Fruit fly (Drosophila melanogaster) whole organism, wandering third instar larva: ENCODE results near the gene CG4270.

ENCODE experiments used
- Abd-B ChIP-seq: fragments of >200 bp; optimal IDR thresholded peaks from 2 replicates; lab custom pipeline; 2017; ENCODE audit warnings: missing biosample characterization, missing genetic modification characterization
- CG32264 ChIP-seq: fragments of 200-800 bp; sonication (Bioruptor generic); optimal IDR thresholded peaks from 2 replicates; lab custom pipeline; 2016; ENCODE audit warnings: missing biosample characterization, missing genetic modification characterization
- CG9705 ChIP-seq: fragments of 200-800 bp; sonication (Bioruptor generic); optimal IDR thresholded peaks from 2 replicates; lab custom pipeline; 2018; ENCODE audit warnings: missing biosample characterization, mild to moderate bottlenecking, missing genetic modification characterization
- CrebA ChIP-seq: fragments of 200-800 bp; sonication (Bioruptor generic); optimal IDR thresholded peaks from 2 replicates; lab custom pipeline; 2016; ENCODE audit warnings: missing biosample characterization, mild to moderate bottlenecking, missing genetic modification characterization, borderline replicate concordance
- Dif ChIP-seq: fragments of 200-275, 200-300 bp; sonication (Bioruptor generic); optimal IDR thresholded peaks from 2 replicates; lab custom pipeline; 2018; ENCODE audit warnings: missing biosample characterization, missing genetic modification characterization; ENCODE audit not compliant: partially characterized antibody
- GATAd ChIP-seq: sonication (Bioruptor generic); optimal IDR thresholded peaks from 2 replicates; lab custom pipeline; 2016; ENCODE audit warnings: missing biosample characterization, missing genetic modification characterization
- HLH106 ChIP-seq: fragments of 200-800 bp; optimal IDR thresholded peaks from 3 replicates; lab custom pipeline; 2019; ENCODE audit warnings: missing biosample characterization, mild to moderate bottlenecking, missing genetic modification characterization, moderate library complexity
- Hnf4 ChIP-seq: fragments of 200-800 bp; sonication (Bioruptor generic); optimal IDR thresholded peaks from 2 replicates; lab custom pipeline; 2016; ENCODE audit warnings: missing biosample characterization, mild to moderate bottlenecking, missing genetic modification characterization
- Hr78 ChIP-seq: fragments of >200 bp; optimal IDR thresholded peaks from 2 replicates; lab custom pipeline; 2017; ENCODE audit warnings: missing biosample characterization, missing genetic modification characterization
- Hr83 ChIP-seq: fragments of 200-300 bp; sonication (Bioruptor generic); optimal IDR thresholded peaks from 2 replicates; lab custom pipeline; 2016; ENCODE audit warnings: missing biosample characterization, mild to moderate bottlenecking, missing genetic modification characterization, moderate library complexity; ENCODE audit not compliant: poor library complexity, severe bottlenecking
- Mio ChIP-seq: sonication (Bioruptor generic); optimal IDR thresholded peaks from 2 replicates; lab custom pipeline; 2016; ENCODE audit warnings: missing biosample characterization, missing genetic modification characterization
- Myc ChIP-seq: fragments of >200 bp; optimal IDR thresholded peaks from 2 replicates; lab custom pipeline; 2017
- N ChIP-seq: fragments of >200 bp; optimal IDR thresholded peaks from 2 replicates; lab custom pipeline; 2018; ENCODE audit warnings: missing biosample characterization, missing external identifiers, missing genetic modification characterization
- Rel ChIP-seq, 2 experiments: fragments of 200-800 bp; sonication (Bioruptor generic) in 1 of 2; optimal IDR thresholded peaks; 2 replicates in 1 of 2; 3 replicates in 1 of 2; lab custom pipeline; 2016 to 2019; ENCODE audit warnings: mild to moderate bottlenecking in 2 of 2, missing biosample characterization in 2 of 2, missing genetic modification characterization in 2 of 2, moderate library complexity in 1 of 2
- Vsx2 ChIP-seq: fragments of 200-300, 225-300 bp; sonication (Bioruptor generic); optimal IDR thresholded peaks from 2 replicates; lab custom pipeline; 2018; ENCODE audit warnings: missing biosample characterization, missing genetic modification characterization; ENCODE audit not compliant: partially characterized antibody
- brk ChIP-seq: fragments of 200-800 bp; sonication (Bioruptor generic); optimal IDR thresholded peaks from 2 replicates; lab custom pipeline; 2016; ENCODE audit warnings: missing biosample characterization, mild to moderate bottlenecking, missing genetic modification characterization
- dl ChIP-seq, 2 experiments: fragments of 175-275, 200-275 bp in 1 of 2; fragments of 200-275 bp in 1 of 2; sonication (Bioruptor generic); optimal IDR thresholded peaks; lab custom pipeline; 2018; ENCODE audit warnings: mild to moderate bottlenecking in 2 of 2, missing biosample characterization in 2 of 2, missing genetic modification characterization in 2 of 2, moderate library complexity in 2 of 2; ENCODE audit not compliant: partially characterized antibody in 2 of 2, insufficient read depth in 1 of 2
- dsf ChIP-seq: sonication (Bioruptor generic); optimal IDR thresholded peaks from 2 replicates; lab custom pipeline; 2016; ENCODE audit warnings: missing biosample characterization, missing genetic modification characterization, borderline replicate concordance
- foxo ChIP-seq, 2 experiments: fragments of 200-800 bp; sonication (Bioruptor generic); optimal IDR thresholded peaks; 2 replicates in 1 of 2; 3 replicates in 1 of 2; lab custom pipeline; 2016 to 2017; ENCODE audit warnings: missing biosample characterization in 2 of 2, missing genetic modification characterization in 2 of 2
- fru ChIP-seq: fragments of 200-800 bp; sonication (Bioruptor generic); optimal IDR thresholded peaks from 3 replicates; lab custom pipeline; 2016; ENCODE audit warnings: missing biosample characterization, mild to moderate bottlenecking, missing genetic modification characterization
- jim ChIP-seq: fragments of 175-275, 200-325 bp; sonication (Bioruptor generic); optimal IDR thresholded peaks from 2 replicates; lab custom pipeline; 2016; ENCODE audit warnings: missing biosample characterization, mild to moderate bottlenecking, missing genetic modification characterization
- pan ChIP-seq: fragments of >200 bp; optimal IDR thresholded peaks from 2 replicates; lab custom pipeline; 2017
- psq ChIP-seq: fragments of 200-800 bp; sonication (Bioruptor generic); optimal IDR thresholded peaks from 3 replicates; lab custom pipeline; 2017; ENCODE audit warnings: missing biosample characterization, mild to moderate bottlenecking, missing genetic modification characterization, moderate library complexity
- rgr ChIP-seq: fragments of 200-800 bp; sonication (Bioruptor generic); optimal IDR thresholded peaks from 3 replicates; lab custom pipeline; 2016; ENCODE audit warnings: missing biosample characterization, mild to moderate bottlenecking, missing genetic modification characterization
- sage ChIP-seq: fragments of 200-800 bp; sonication (Bioruptor generic); optimal IDR thresholded peaks from 2 replicates; lab custom pipeline; 2016; ENCODE audit warnings: missing biosample characterization, mild to moderate bottlenecking, missing genetic modification characterization
- sv ChIP-seq: fragments of 200-800 bp; sonication (Bioruptor generic); optimal IDR thresholded peaks from 3 replicates; lab custom pipeline; 2016; ENCODE audit warnings: missing biosample characterization, missing genetic modification characterization
- tai ChIP-seq: sonication (Bioruptor generic); optimal IDR thresholded peaks from 2 replicates; lab custom pipeline; 2016; ENCODE audit warnings: missing biosample characterization, missing genetic modification characterization
- woc ChIP-seq: sonication (Bioruptor generic); optimal IDR thresholded peaks from 2 replicates; lab custom pipeline; 2016; ENCODE audit warnings: missing biosample characterization, mild to moderate bottlenecking, missing genetic modification characterization

The CG4270 gene

DNA sequence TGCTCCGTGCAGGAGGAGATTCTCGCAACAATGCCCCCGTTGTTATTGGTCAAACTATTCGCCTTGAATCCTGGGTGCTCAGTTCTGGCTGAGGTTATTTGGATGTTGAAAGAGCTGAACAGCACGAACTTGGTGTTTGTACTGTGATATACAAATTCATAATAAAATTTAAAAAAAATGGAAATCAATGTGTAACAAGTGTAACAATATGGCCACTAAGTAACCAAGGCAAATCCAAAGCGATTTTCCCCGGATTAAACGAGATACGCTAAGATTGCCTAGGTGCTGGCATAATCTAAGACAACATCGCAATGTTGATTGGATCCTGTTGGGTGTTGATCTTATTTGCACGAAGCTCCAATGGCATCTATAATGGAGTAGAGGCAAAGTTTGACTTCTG lies 21.6 kb downstream of the CG4270 start, which contains the start of gene CG4271:
CG4271 (plus strand) TSS at position 301 of the 400 bp plus-strand sequence.
- no peak for TF ChIP-seq tai (GFP tag; lab: Kevin White, UChicago)
- TF ChIP-seq dl (GFP tag; optimal IDR thresholded peaks at IDR 0.05; lab: Kevin White, UChicago; ENCODE audit: insufficient read depth in 1 of 2, partially characterized antibody in 2 of 2) = no peak
- TF ChIP-seq CG9705 (GFP tag; lab: Kevin White, UChicago) = no peak
- no peak for TF ChIP-seq Abd-B (GFP tag; lab: Kevin White, UChicago)
- no peak for TF ChIP-seq GATAd (GFP tag; lab: Kevin White, UChicago)
- no peak for TF ChIP-seq pan
- TF ChIP-seq sv = no peak
- no peak for TF ChIP-seq Hr78 (GFP tag; lab: Kevin White, UChicago)
- no peak for TF ChIP-seq woc (GFP tag; lab: Kevin White, UChicago)

DNA sequence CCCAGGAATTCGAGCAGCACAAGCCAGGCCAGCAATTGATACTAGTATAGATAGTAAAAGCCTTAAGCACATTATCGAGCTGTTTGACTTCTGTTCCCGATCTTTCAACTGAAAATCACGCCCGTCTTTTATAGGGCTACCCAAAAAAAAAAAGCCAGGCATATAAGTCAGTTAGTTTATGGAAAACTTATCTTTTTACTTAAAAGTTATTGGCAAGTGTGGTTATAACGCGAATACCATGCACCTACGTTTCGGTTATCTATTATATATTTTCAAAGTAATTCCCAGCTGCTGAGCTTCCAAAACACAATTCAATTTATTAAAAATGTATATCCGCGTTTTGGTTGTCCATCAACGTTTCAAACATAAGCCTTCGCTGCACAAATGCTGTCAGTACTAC lies 23.5 kb downstream of the CG4270 start, which contains the start of gene CG31681:
CG31681 (minus strand) TSS at position 101 of the 400 bp plus-strand sequence.
- TF ChIP-seq Hr83 (GFP tag; lab: Kevin White, UChicago) = no peak
- TF ChIP-seq CG9705 (GFP tag; lab: Kevin White, UChicago) = no peak

DNA sequence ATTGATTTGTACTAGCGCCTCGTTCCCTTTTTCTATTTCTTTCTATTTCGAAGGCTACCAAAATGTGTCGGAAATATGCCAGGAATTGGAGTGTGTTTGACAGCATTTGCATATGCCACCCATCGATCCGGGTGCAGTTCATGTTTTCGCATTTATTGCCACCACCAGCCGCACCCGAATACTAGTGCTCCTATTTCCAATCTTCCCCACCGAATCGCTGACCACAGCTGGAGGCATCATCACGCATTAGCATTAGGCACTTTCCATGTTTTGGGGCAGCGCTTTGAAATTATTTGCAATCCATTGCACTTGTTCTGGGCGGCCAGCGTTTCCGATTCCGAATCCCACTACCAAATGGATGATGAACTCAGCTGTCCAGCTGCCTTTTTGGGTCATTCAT lies 24.6 kb downstream of the CG4270 start, which contains the start of gene CG42658:
CG42658 (minus strand) TSS at position 101 of the 400 bp plus-strand sequence.
- no peak for TF ChIP-seq dsf
- TF ChIP-seq sage = no peak
- no peak for TF ChIP-seq Hnf4 (GFP tag; lab: Kevin White, UChicago)
- TF ChIP-seq CrebA (GFP tag; lab: Kevin White, UChicago) = no peak
- TF ChIP-seq HLH106 = no peak
- no peak for TF ChIP-seq rgr (GFP tag; lab: Kevin White, UChicago)
- no peak for TF ChIP-seq psq
- no peak for TF ChIP-seq fru (GFP tag; lab: Kevin White, UChicago)
- TF ChIP-seq, all 38 proteins: peak for 0

DNA sequence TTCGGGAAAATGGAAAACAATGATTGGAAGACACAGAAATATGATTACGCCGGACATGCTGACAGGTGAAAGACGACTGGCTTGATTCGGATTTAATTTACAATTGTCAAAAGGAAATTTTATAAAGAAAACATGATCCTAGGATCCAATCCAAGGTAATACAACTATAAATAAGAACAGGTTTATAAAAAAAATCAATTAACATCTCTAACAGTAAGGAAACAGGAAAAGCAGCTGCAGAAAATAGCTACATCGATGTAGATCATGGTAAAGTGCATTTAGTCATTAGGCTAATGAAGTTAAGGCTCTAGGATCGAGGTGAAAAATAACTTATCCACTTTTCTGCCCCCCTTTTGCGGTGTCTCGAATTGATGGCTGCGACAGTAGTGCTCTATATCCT lies 26.1 kb downstream of the CG4270 start, which contains the start of gene CG17237:
CG17237 (minus strand) TSS at position 101 of the 400 bp plus-strand sequence.
- no peak for TF ChIP-seq CrebA (GFP tag; lab: Kevin White, UChicago)
- no peak for TF ChIP-seq psq
- no peak for TF ChIP-seq Vsx2 (GFP tag; lab: Kevin White, UChicago)
- no peak for TF ChIP-seq rgr (GFP tag; lab: Kevin White, UChicago)
- TF ChIP-seq dl (GFP tag; optimal IDR thresholded peaks at IDR 0.05; lab: Kevin White, UChicago; ENCODE audit: insufficient read depth in 1 of 2, partially characterized antibody in 2 of 2) = no peak
- TF ChIP-seq GATAd (GFP tag; lab: Kevin White, UChicago) = no peak

DNA sequence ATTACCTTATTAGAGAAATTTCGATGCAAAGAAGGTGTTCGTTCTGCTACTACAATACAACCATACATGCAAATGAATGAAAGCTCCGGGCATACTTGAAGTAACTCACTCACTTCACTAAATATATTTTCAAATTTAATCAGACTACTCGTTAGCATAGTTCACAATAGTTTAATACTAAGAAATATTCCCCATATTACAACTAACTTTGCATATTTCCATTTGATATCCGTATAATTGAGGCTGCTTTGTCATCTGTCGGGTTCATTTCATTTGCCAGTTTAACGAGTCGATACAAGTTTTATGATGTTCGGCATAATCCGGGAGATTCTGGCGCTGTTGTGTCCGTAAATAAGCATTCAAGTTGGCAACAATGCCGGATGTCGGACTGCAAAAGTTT lies 27.4 kb downstream of the CG4270 start, which contains the start of gene robl22E:
robl22E (minus strand) TSS at position 101 of the 400 bp plus-strand sequence.
- TF ChIP-seq CG32264 (GFP tag; lab: Kevin White, UChicago) (no peak), psq (no peak), Mio (no peak), brk (no peak), CG9705 (GFP tag; lab: Kevin White, UChicago) (no peak), N (no peak), woc (GFP tag; lab: Kevin White, UChicago) (no peak), foxo (GFP tag; optimal IDR thresholded peaks at IDR 0.05; lab: Kevin White, UChicago) (no peak), GATAd (GFP tag; lab: Kevin White, UChicago) (no peak), Rel (GFP tag; optimal IDR thresholded peaks at IDR 0.05; lab: Kevin White, UChicago) (no peak), Rel (tag; optimal IDR thresholded peaks at IDR 0.05; lab: Kevin White, UChicago) (no peak), Dif (GFP tag; lab: Kevin White, UChicago) (no peak)

DNA sequence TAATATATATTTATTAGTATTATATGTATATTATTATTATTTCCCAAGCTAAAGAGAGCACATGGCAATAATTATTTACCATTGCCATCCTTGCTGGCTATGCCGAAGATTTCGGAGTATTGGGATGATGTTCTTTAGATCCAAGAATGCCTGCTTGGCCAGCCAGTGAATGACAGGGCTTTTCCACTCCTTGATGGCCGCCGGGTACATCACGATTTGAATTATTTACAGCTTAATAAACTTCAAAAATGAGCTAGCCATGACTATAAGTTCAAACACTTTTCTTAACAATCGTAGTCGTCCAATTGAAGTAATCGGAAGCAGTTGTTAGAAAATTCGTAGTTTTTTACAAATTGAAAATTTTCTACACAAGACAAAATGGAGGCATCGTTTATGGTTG lies 36.6 kb downstream of the CG4270 start, which contains the start of gene CG31949:
CG31949 (plus strand) TSS at position 301 of the 400 bp plus-strand sequence.
- TF ChIP-seq Myc (lab: Kevin White, UChicago) = no peak
- TF ChIP-seq jim (GFP tag; lab: Kevin White, UChicago) = no peak
